Worm (Caenorhabditis elegans) whole organism, midembryonic: Measurements from ENCODE around the gene nlp-29.

Experiments used
- T22C8.4 ChIP-seq: fragments of 200-800 bp; sonication (Bioruptor generic); IDR thresholded peaks from 2 replicates; pipeline ENCODE4 v1.3.6; 2022; ENCODE audit warnings: missing genetic modification characterization, missing compliant biosample characterization
- cog-1 ChIP-seq: sonication (generic microtip); optimal IDR thresholded peaks from 2 replicates; lab custom pipeline; 2016; ENCODE audit warnings: missing genetic modification characterization, missing compliant biosample characterization
- flt-1 ChIP-seq: fragments of 200-800 bp; sonication (Bioruptor generic); IDR thresholded peaks from 2 replicates; pipeline ENCODE4 v1.3.6; 2022; ENCODE audit warnings: missing genetic modification characterization, missing compliant biosample characterization
- klf-2 ChIP-seq: fragments of 200-800 bp; sonication (Bioruptor generic); conservative IDR thresholded peaks from 2 replicates; pipeline ENCODE4 v1.3.6; 2022; ENCODE audit warnings: missing genetic modification reagents, missing genetic modification characterization, missing compliant biosample characterization
- med-1 ChIP-seq: sonication (generic microtip); optimal IDR thresholded peaks from 2 replicates; lab custom pipeline; 2017; ENCODE audit warnings: missing genetic modification characterization, mild to moderate bottlenecking, missing compliant biosample characterization, antibody characterized with exemption, missing genetic modification reagents; ENCODE audit not compliant: insufficient read depth
- ref-1 ChIP-seq: fragments of 200-800 bp; sonication (Bioruptor generic); conservative IDR thresholded peaks from 2 replicates; pipeline ENCODE4 v1.3.6; 2022; ENCODE audit warnings: missing genetic modification reagents, missing genetic modification characterization, missing compliant biosample characterization
- tab-1 ChIP-seq: fragments of 200-800 bp; sonication (Bioruptor generic); IDR thresholded peaks from 2 replicates; pipeline ENCODE4 v1.3.6; 2022; ENCODE audit warnings: missing genetic modification characterization, missing compliant biosample characterization
- ztf-23 ChIP-seq: fragments of 200-800 bp; sonication (Bioruptor generic); IDR thresholded peaks from 2 replicates; pipeline ENCODE4 v1.3.6; 2022; ENCODE audit warnings: missing genetic modification reagents, missing genetic modification characterization, missing compliant biosample characterization
- ztf-29 ChIP-seq: fragments of 200-800 bp; sonication (Bioruptor generic); IDR thresholded peaks from 2 replicates; pipeline ENCODE4 v1.3.6; 2022; ENCODE audit warnings: missing genetic modification reagents, missing genetic modification characterization, missing compliant biosample characterization

DNA sequence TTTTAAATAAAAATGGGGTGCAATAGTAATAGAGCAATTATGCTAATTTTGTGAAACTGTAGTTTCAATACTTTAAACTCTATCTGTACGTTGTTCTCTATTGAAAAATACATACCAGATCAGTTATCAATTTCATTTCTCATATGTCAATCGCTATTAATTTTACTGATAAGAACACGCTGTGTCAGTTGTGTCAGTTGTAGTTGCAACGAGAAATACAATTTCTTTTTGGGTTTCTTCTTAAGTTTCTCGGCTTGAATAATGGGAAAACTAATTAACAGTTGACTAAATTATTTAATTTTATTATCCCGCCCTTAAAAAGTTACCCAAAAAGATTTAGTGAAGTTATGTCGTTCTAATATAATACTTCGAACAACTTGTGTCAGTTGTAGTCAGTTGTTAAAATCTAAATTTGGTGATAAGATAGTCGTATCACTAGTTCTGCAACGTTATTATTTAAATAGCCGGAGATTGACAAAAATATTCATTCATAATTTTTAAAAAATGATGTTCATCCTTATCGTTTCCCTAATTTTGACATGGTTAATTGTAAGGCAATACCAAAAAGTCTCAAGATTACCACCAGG is 48.2 kb upstream of the nlp-29 start, which contains the start of gene cyp-35A5:
- TF ChIP-seq flt-1 (GFP tag; lab: Robert Waterston, UW) (no peak), ztf-23 (GFP tag; lab: Robert Waterston, UW) (no peak), med-1 (GFP tag; lab: Kevin White, UChicago) (no peak), ref-1 (no peak), klf-2 (GFP tag; lab: Robert Waterston, UW) (no peak), ztf-29 (GFP tag; lab: Robert Waterston, UW) (no peak), tab-1 (no peak), cog-1 (tag; lab: Kevin White, UChicago) (no peak), T22C8.4 (GFP tag; lab: Robert Waterston, UW) (no peak)
